Fruit fly (Drosophila melanogaster): Measurements from ENCODE around the gene Act79B.

Act79B gene

DNA sequence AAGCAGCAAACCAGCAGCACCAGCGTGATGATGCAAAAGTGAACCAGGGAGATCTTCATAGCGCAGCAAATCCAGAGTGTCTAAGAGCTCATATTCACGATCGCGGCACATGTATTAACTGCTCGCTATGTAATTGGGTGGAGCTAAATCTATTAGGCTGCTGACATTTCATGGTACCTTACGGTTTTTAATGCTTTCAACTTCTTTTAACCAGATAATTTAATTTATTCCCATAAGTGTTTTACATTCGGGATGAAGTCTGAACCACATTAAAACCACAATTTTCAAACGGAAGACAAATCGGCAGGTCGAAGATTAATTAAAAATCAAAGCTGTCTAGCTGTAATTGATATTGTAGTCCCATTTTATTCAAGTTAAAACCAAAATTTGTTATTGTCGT, 44.7 kb downstream of the Act79B start, which contains the start of gene CG43392:
TSS of gene CG43392 (minus strand) at position 101 of the 400 bp plus-strand sequence.
- TF ChIP-seq CG8632 (GFP tag; optimal IDR thresholded peaks at IDR 0.05) (no peak), CG34406 (GFP tag; optimal IDR thresholded peaks at IDR 0.05) (no peak), CG31627 (GFP tag; optimal IDR thresholded peaks at IDR 0.05) (no peak), CG11902 (GFP tag; optimal IDR thresholded peaks at IDR 0.05) (no peak), CG15336 (GFP tag; IDR thresholded peaks at IDR 0.05) (no peak), CG8319 (GFP tag; optimal IDR thresholded peaks at IDR 0.05) (no peak), fd85E (GFP tag; optimal IDR thresholded peaks at IDR 0.05) (no peak), spab (GFP tag; optimal IDR thresholded peaks at IDR 0.05) (no peak)

DNA sequence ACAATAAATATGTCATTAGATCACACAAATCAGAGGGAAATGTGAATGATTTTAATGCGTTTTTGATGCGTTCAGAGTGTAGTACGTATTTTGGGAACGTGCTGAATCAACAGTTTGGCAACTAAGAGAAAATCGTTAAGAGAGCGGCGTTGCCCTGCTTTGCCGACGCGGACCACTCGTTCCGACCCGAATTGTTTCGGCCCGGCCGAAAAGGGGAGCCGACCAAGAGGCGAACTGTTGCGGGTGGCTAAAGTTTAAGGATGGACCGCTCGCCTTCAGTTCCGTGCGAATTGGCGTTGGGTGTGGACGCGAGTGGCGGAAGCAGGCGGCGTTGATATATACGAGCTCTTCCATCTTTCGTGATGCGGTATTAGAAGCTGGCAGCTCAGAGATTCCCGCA, 49.7 kb downstream of the Act79B start, which contains the start of gene Oct-TyrR:
TSS of gene Oct-TyrR (plus strand) at position 287 of the 400 bp plus-strand sequence.
- TF ChIP-seq CG32006 (GFP tag; optimal IDR thresholded peaks at IDR 0.05) = no peak
- no peak for TF ChIP-seq vri (GFP tag; optimal IDR thresholded peaks at IDR 0.05)
- no peak for TF ChIP-seq Lpt (GFP tag; optimal IDR thresholded peaks at IDR 0.05)
- no peak for TF ChIP-seq CG6808 (GFP tag; optimal IDR thresholded peaks at IDR 0.05)
- no peak for TF ChIP-seq CG31627 (GFP tag; optimal IDR thresholded peaks at IDR 0.05)
- no peak for TF ChIP-seq CG9139 (GFP tag; optimal IDR thresholded peaks at IDR 0.05)
- no peak for TF ChIP-seq CG11762 (GFP tag; optimal IDR thresholded peaks at IDR 0.05; ENCODE audit: insufficient read depth)
- no peak for TF ChIP-seq CG10631 (GFP tag; optimal IDR thresholded peaks at IDR 0.05)
- TF ChIP-seq salr (GFP tag; optimal IDR thresholded peaks at IDR 0.05) = no peak
- TF ChIP-seq ss (GFP tag; optimal IDR thresholded peaks at IDR 0.05) = no peak
- no peak for TF ChIP-seq CG6163 (GFP tag; IDR thresholded peaks at IDR 0.05)
- TF ChIP-seq fkh (GFP tag; optimal IDR thresholded peaks at IDR 0.05) = no peak
- TF ChIP-seq Hr4 (GFP tag; optimal IDR thresholded peaks at IDR 0.05) = no peak
- no peak for TF ChIP-seq CG6854 (GFP tag; optimal IDR thresholded peaks at IDR 0.05)
- TF ChIP-seq Hr38 (GFP tag; optimal IDR thresholded peaks at IDR 0.05) = no peak
